Worm (Caenorhabditis elegans) whole organism, midembryonic: ENCODE data around the gene C02F5.12.

Experiments used
- T22C8.4 ChIP-seq: fragments of 200-800 bp; sonication (Bioruptor generic); IDR thresholded peaks from 2 replicates; pipeline ENCODE4 v1.3.6; 2022; ENCODE audit warnings: missing genetic modification characterization, missing compliant biosample characterization
- klf-2 ChIP-seq: fragments of 200-800 bp; sonication (Bioruptor generic); conservative IDR thresholded peaks from 2 replicates; pipeline ENCODE4 v1.3.6; 2022; ENCODE audit warnings: missing genetic modification reagents, missing genetic modification characterization, missing compliant biosample characterization
- ref-1 ChIP-seq: fragments of 200-800 bp; sonication (Bioruptor generic); conservative IDR thresholded peaks from 2 replicates; pipeline ENCODE4 v1.3.6; 2022; ENCODE audit warnings: missing genetic modification reagents, missing genetic modification characterization, missing compliant biosample characterization
- ztf-23 ChIP-seq: fragments of 200-800 bp; sonication (Bioruptor generic); IDR thresholded peaks from 2 replicates; pipeline ENCODE4 v1.3.6; 2022; ENCODE audit warnings: missing genetic modification reagents, missing genetic modification characterization, missing compliant biosample characterization

DNA sequence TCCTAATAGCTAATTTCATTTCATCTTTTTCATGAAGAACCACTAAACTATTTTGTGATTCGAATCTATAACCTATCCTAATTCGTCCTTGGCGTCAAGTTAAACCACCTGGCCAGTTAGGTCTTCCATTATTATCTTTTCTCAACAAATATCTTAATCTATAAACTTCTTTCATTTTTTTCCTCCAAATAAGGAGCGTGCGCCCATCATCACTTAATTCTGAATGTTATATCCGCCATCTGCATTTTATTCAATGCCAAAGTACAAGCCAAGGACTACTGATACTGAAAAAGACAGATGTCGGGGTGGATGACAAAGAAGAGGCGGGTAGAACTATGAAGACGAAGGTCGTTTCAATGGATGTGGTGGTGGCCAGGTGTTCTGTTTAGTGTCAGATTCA, 13.9 kb downstream of the C02F5.12 start:
- no peak for TF ChIP-seq ref-1
- TF ChIP-seq T22C8.4, result no peak
- TF ChIP-seq klf-2 (GFP tag; lab: Robert Waterston, UW), result no peak
- TF ChIP-seq ztf-23 (GFP tag; lab: Robert Waterston, UW), result no peak
